Worm (Caenorhabditis elegans): ENCODE data around the gene gap-1.

Gene gap-1

ce11 chrX:2191925-2192554 is at the start of gene gap-1:
gap-1 (plus strand) TSS chrX:2192504.
- TF ChIP-seq ama-1 (optimal IDR thresholded peaks at IDR 0.05) = no peak
- TF ChIP-seq aly-1 (tag; optimal IDR thresholded peaks at IDR 0.05) = no peak
- TF ChIP-seq scrt-1 (GFP tag; IDR thresholded peaks at IDR 0.05) = no peak
- TF ChIP-seq hnd-1 (tag; optimal IDR thresholded peaks at IDR 0.05) = no peak
- TF ChIP-seq hmbx-1 (tag; optimal IDR thresholded peaks at IDR 0.05) = no peak
- no peak for TF ChIP-seq pes-1 (GFP tag; IDR thresholded peaks at IDR 0.05)
- TF ChIP-seq tbx-37 (GFP tag; conservative IDR thresholded peaks at IDR 0.05) = no peak
- no peak for TF ChIP-seq tra-4 (tag; optimal IDR thresholded peaks at IDR 0.05)
- no peak for TF ChIP-seq B0310.2 (tag; optimal IDR thresholded peaks at IDR 0.05)
- no peak for TF ChIP-seq ceh-36 (tag; optimal IDR thresholded peaks at IDR 0.05)
- no peak for TF ChIP-seq hmg-4 (GFP tag; optimal IDR thresholded peaks at IDR 0.05)

- TF ChIP-seq hnd-1 (tag; optimal IDR thresholded peaks at IDR 0.05) (no peak), scrt-1 (GFP tag; IDR thresholded peaks at IDR 0.05) (no peak), aly-1 (tag; optimal IDR thresholded peaks at IDR 0.05) (no peak), sea-1 (GFP tag; conservative IDR thresholded peaks at IDR 0.05) (no peak), hmbx-1 (tag; optimal IDR thresholded peaks at IDR 0.05) (no peak), F13C5.2 (tag; optimal IDR thresholded peaks at IDR 0.05) (no peak), tbx-37 (GFP tag; conservative IDR thresholded peaks at IDR 0.05) (no peak), flt-1 (GFP tag; IDR thresholded peaks at IDR 0.05) (no peak), ceh-36 (tag; optimal IDR thresholded peaks at IDR 0.05) (no peak), ama-1 (optimal IDR thresholded peaks at IDR 0.05) (no peak), ceh-13 (GFP tag; optimal IDR thresholded peaks at IDR 0.05) (no peak), B0310.2 (tag; optimal IDR thresholded peaks at IDR 0.05) (no peak), tra-4 (tag; optimal IDR thresholded peaks at IDR 0.05) (no peak), tbx-11 (GFP tag; IDR thresholded peaks at IDR 0.05) (no peak), pes-1 (GFP tag; IDR thresholded peaks at IDR 0.05) (no peak), hmg-4 (GFP tag; optimal IDR thresholded peaks at IDR 0.05) (no peak), ets-7 (tag; optimal IDR thresholded peaks at IDR 0.05) (no peak)
These were observed 48.1 kb upstream of the gap-1 start for ce11 chrX:2144236-2144635.

ce11 chrX:2144875-2145274 is 47.4 kb upstream of the gap-1 start:
- TF ChIP-seq aly-1 (tag; optimal IDR thresholded peaks at IDR 0.05) (no peak), flt-1 (GFP tag; IDR thresholded peaks at IDR 0.05) (no peak), B0310.2 (tag; optimal IDR thresholded peaks at IDR 0.05) (no peak), F13C5.2 (tag; optimal IDR thresholded peaks at IDR 0.05) (no peak)

- TF ChIP-seq hmg-4 (GFP tag; optimal IDR thresholded peaks at IDR 0.05) (no peak), tbx-37 (GFP tag; conservative IDR thresholded peaks at IDR 0.05) (no peak), aly-1 (tag; optimal IDR thresholded peaks at IDR 0.05) (no peak), scrt-1 (GFP tag; IDR thresholded peaks at IDR 0.05) (no peak), tra-4 (tag; optimal IDR thresholded peaks at IDR 0.05) (no peak), sea-1 (GFP tag; conservative IDR thresholded peaks at IDR 0.05) (no peak), tbx-11 (GFP tag; IDR thresholded peaks at IDR 0.05) (no peak), ceh-13 (GFP tag; optimal IDR thresholded peaks at IDR 0.05) (no peak), F13C5.2 (tag; optimal IDR thresholded peaks at IDR 0.05) (no peak), flt-1 (GFP tag; IDR thresholded peaks at IDR 0.05) (no peak), ets-7 (tag; optimal IDR thresholded peaks at IDR 0.05) (no peak), hnd-1 (tag; optimal IDR thresholded peaks at IDR 0.05) (no peak), hmbx-1 (tag; optimal IDR thresholded peaks at IDR 0.05) (no peak), B0310.2 (tag; optimal IDR thresholded peaks at IDR 0.05) (no peak), ceh-36 (tag; optimal IDR thresholded peaks at IDR 0.05) (no peak), ama-1 (optimal IDR thresholded peaks at IDR 0.05) (no peak), pes-1 (GFP tag; IDR thresholded peaks at IDR 0.05) (no peak)
These were observed 46.7 kb upstream of the gap-1 start, which contains the start of gene dpy-3 for ce11 chrX:2145629-2146028. dpy-3 (minus strand) TSS chrX:2145647.

- TF ChIP-seq sea-1 (GFP tag; conservative IDR thresholded peaks at IDR 0.05) (no peak), ceh-13 (GFP tag; optimal IDR thresholded peaks at IDR 0.05) (no peak), tbx-37 (GFP tag; conservative IDR thresholded peaks at IDR 0.05) (no peak), B0310.2 (tag; optimal IDR thresholded peaks at IDR 0.05) (no peak), ets-7 (tag; optimal IDR thresholded peaks at IDR 0.05) (no peak)
These were observed 42.3 kb upstream of the gap-1 start, which contains the start of gene npax-2 for ce11 chrX:2150006-2150405. npax-2 (minus strand) TSS chrX:2150106.

ce11 chrX:2152062-2152461 is 40.2 kb upstream of the gap-1 start:
- TF ChIP-seq F13C5.2 (tag; optimal IDR thresholded peaks at IDR 0.05) (no peak), aly-1 (tag; optimal IDR thresholded peaks at IDR 0.05) (no peak), pes-1 (GFP tag; IDR thresholded peaks at IDR 0.05) (no peak), tbx-11 (GFP tag; IDR thresholded peaks at IDR 0.05) (no peak), hmbx-1 (tag; optimal IDR thresholded peaks at IDR 0.05) (no peak), tra-4 (tag; optimal IDR thresholded peaks at IDR 0.05) (no peak), tbx-37 (GFP tag; conservative IDR thresholded peaks at IDR 0.05) (no peak), hnd-1 (tag; optimal IDR thresholded peaks at IDR 0.05) (no peak), scrt-1 (GFP tag; IDR thresholded peaks at IDR 0.05) (no peak), ets-7 (tag; optimal IDR thresholded peaks at IDR 0.05) (no peak), ceh-13 (GFP tag; optimal IDR thresholded peaks at IDR 0.05) (no peak), hmg-4 (GFP tag; optimal IDR thresholded peaks at IDR 0.05) (no peak), ceh-36 (tag; optimal IDR thresholded peaks at IDR 0.05) (no peak), B0310.2 (tag; optimal IDR thresholded peaks at IDR 0.05) (no peak), ama-1 (optimal IDR thresholded peaks at IDR 0.05) (no peak), sea-1 (GFP tag; conservative IDR thresholded peaks at IDR 0.05) (no peak), flt-1 (GFP tag; IDR thresholded peaks at IDR 0.05) (no peak)

ce11 chrX:2153780-2154179 is 38.5 kb upstream of the gap-1 start:
- no peak for TF ChIP-seq pes-1 (GFP tag; IDR thresholded peaks at IDR 0.05)
- no peak for TF ChIP-seq ceh-36 (tag; optimal IDR thresholded peaks at IDR 0.05)
- no peak for TF ChIP-seq ceh-13 (GFP tag; optimal IDR thresholded peaks at IDR 0.05)

ce11 chrX:2157855-2158254 is 34.4 kb upstream of the gap-1 start:
- TF ChIP-seq ets-7 (tag; optimal IDR thresholded peaks at IDR 0.05) (no peak), ceh-36 (tag; optimal IDR thresholded peaks at IDR 0.05) (no peak), hmg-4 (GFP tag; optimal IDR thresholded peaks at IDR 0.05) (no peak), F13C5.2 (tag; optimal IDR thresholded peaks at IDR 0.05) (no peak), ceh-13 (GFP tag; optimal IDR thresholded peaks at IDR 0.05) (no peak), tra-4 (tag; optimal IDR thresholded peaks at IDR 0.05) (no peak), aly-1 (tag; optimal IDR thresholded peaks at IDR 0.05) (no peak), ama-1 (optimal IDR thresholded peaks at IDR 0.05) (no peak), sea-1 (GFP tag; conservative IDR thresholded peaks at IDR 0.05) (no peak), tbx-37 (GFP tag; conservative IDR thresholded peaks at IDR 0.05) (no peak), hmbx-1 (tag; optimal IDR thresholded peaks at IDR 0.05) (no peak), tbx-11 (GFP tag; IDR thresholded peaks at IDR 0.05) (no peak), hnd-1 (tag; optimal IDR thresholded peaks at IDR 0.05) (no peak), scrt-1 (GFP tag; IDR thresholded peaks at IDR 0.05) (no peak), B0310.2 (tag; optimal IDR thresholded peaks at IDR 0.05) (no peak), flt-1 (GFP tag; IDR thresholded peaks at IDR 0.05) (no peak), pes-1 (GFP tag; IDR thresholded peaks at IDR 0.05) (no peak)

All from whole organism, early embryonic.